Fruit fly (Drosophila melanogaster) whole organism, prepupa: Measurements from ENCODE around the gene CG13248.

Experiments
- Blimp-1 ChIP-seq: fragments of 200-800 bp; sonication (Bioruptor generic); optimal IDR thresholded peaks from 3 replicates; lab custom pipeline; 2017; ENCODE audit warnings: missing biosample characterization, missing genetic modification characterization, mild to moderate bottlenecking, moderate library complexity, missing genetic modification reagents
- CG10631 ChIP-seq: fragments of 200-800 bp; sonication (Bioruptor generic); optimal IDR thresholded peaks from 2 replicates; lab custom pipeline; 2016; ENCODE audit warnings: missing biosample characterization, missing genetic modification characterization
- CG10669 ChIP-seq: fragments of 200-800 bp; sonication (Bioruptor generic); optimal IDR thresholded peaks from 3 replicates; lab custom pipeline; 2018; ENCODE audit warnings: missing biosample characterization, mild to moderate bottlenecking, missing genetic modification characterization, moderate library complexity
- CG11762 ChIP-seq: fragments of 200-800 bp; sonication (Bioruptor generic); optimal IDR thresholded peaks from 3 replicates; lab custom pipeline; 2016; ENCODE audit warnings: missing biosample characterization, missing genetic modification characterization; ENCODE audit not compliant: insufficient read depth
- CG11902 ChIP-seq: fragments of 200-800 bp; sonication (Bioruptor generic); optimal IDR thresholded peaks from 3 replicates; lab custom pipeline; 2016; ENCODE audit warnings: missing biosample characterization, missing genetic modification characterization
- CG1621 ChIP-seq: fragments of 200-800 bp; sonication (Bioruptor generic); optimal IDR thresholded peaks from 3 replicates; lab custom pipeline; 2018; ENCODE audit warnings: missing biosample characterization, mild to moderate bottlenecking, missing genetic modification characterization
- CG16779 ChIP-seq: fragments of 200-800 bp; sonication (Bioruptor generic); optimal IDR thresholded peaks from 3 replicates; lab custom pipeline; 2017; ENCODE audit warnings: missing biosample characterization, mild to moderate bottlenecking, missing genetic modification characterization
- CG3032 ChIP-seq: fragments of 200-800 bp; optimal IDR thresholded peaks from 2 replicates; lab custom pipeline; 2019; ENCODE audit warnings: missing biosample characterization, mild to moderate bottlenecking, missing genetic modification characterization, moderate library complexity
- CG32006 ChIP-seq: fragments of 200-800 bp; sonication (Bioruptor generic); optimal IDR thresholded peaks from 3 replicates; lab custom pipeline; 2017; ENCODE audit warnings: missing biosample characterization, mild to moderate bottlenecking, missing genetic modification characterization
- CG3919 ChIP-seq: fragments of 200-800 bp; sonication (Bioruptor generic); optimal IDR thresholded peaks from 3 replicates; lab custom pipeline; 2016; ENCODE audit warnings: missing biosample characterization, missing genetic modification characterization
- CG4318 ChIP-seq: fragments of 200-800 bp; sonication (Bioruptor generic); optimal IDR thresholded peaks from 3 replicates; lab custom pipeline; 2017; ENCODE audit warnings: missing biosample characterization, mild to moderate bottlenecking, missing genetic modification characterization
- CG6163 ChIP-seq: fragments of 200-800 bp; sonication (Bioruptor generic); IDR thresholded peaks from 3 replicates; pipeline ENCODE4 v1.3.6; 2022; ENCODE audit warnings: missing biosample characterization, missing genetic modification characterization
- CG6276 ChIP-seq: fragments of 200-800 bp; sonication (Bioruptor generic); optimal IDR thresholded peaks from 2 replicates; lab custom pipeline; 2017; ENCODE audit warnings: missing biosample characterization, mild to moderate bottlenecking, missing genetic modification characterization
- CG6792 ChIP-seq: fragments of 200-800 bp; sonication (Bioruptor generic); optimal IDR thresholded peaks from 3 replicates; lab custom pipeline; 2016; ENCODE audit warnings: missing biosample characterization, missing genetic modification characterization
- CG6808 ChIP-seq: fragments of 200-800 bp; sonication (Bioruptor generic); optimal IDR thresholded peaks from 3 replicates; lab custom pipeline; 2017; ENCODE audit warnings: missing biosample characterization, missing genetic modification characterization, mild to moderate bottlenecking, moderate library complexity, missing genetic modification reagents
- CG8119 ChIP-seq: fragments of 200-800 bp; sonication (Bioruptor generic); IDR thresholded peaks from 3 replicates; pipeline ENCODE4 v1.3.6; 2022; ENCODE audit warnings: missing biosample characterization, missing genetic modification characterization
- CG8319 ChIP-seq: fragments of 200-800 bp; sonication (Bioruptor generic); optimal IDR thresholded peaks from 3 replicates; lab custom pipeline; 2016; ENCODE audit warnings: missing biosample characterization, missing genetic modification characterization
- CG8632 ChIP-seq: fragments of 200-800 bp; sonication (Bioruptor generic); optimal IDR thresholded peaks from 3 replicates; lab custom pipeline; 2016; ENCODE audit warnings: missing biosample characterization, missing genetic modification characterization
- Eip78C ChIP-seq: fragments of 200-800 bp; sonication (Bioruptor generic); peaks from one replicate; lab custom pipeline; 2016; ENCODE audit warnings: missing biosample characterization, missing genetic modification characterization
- Eip93F ChIP-seq: fragments of 200-800 bp; sonication (Bioruptor generic); optimal IDR thresholded peaks from 2 replicates; lab custom pipeline; 2016; ENCODE audit warnings: missing biosample characterization, mild to moderate bottlenecking, missing genetic modification characterization
- Ets96B ChIP-seq: fragments of 200-800 bp; optimal IDR thresholded peaks from 2 replicates; lab custom pipeline; 2019; ENCODE audit warnings: missing biosample characterization, mild to moderate bottlenecking, missing genetic modification characterization, moderate library complexity
- Gug ChIP-seq: fragments of 200-800 bp; sonication (Bioruptor generic); IDR thresholded peaks from 2 replicates; pipeline ENCODE4 v1.3.6; 2022; ENCODE audit warnings: missing biosample characterization, missing genetic modification characterization
- Hr38 ChIP-seq: sonication (Bioruptor generic); optimal IDR thresholded peaks from 2 replicates; lab custom pipeline; 2016; ENCODE audit warnings: missing biosample characterization, missing genetic modification characterization
- Hr4 ChIP-seq: fragments of 200-800 bp; sonication (Bioruptor generic); optimal IDR thresholded peaks from 3 replicates; lab custom pipeline; 2016; ENCODE audit warnings: missing biosample characterization, missing genetic modification characterization
- Met ChIP-seq: fragments of 200-800 bp; sonication (Bioruptor generic); optimal IDR thresholded peaks from 3 replicates; lab custom pipeline; 2016; ENCODE audit warnings: missing biosample characterization, missing genetic modification characterization
- Sox102F ChIP-seq: fragments of 200-800 bp; sonication (Bioruptor generic); optimal IDR thresholded peaks from 2 replicates; lab custom pipeline; 2016; ENCODE audit warnings: missing biosample characterization, mild to moderate bottlenecking, missing genetic modification characterization
- Sox14 ChIP-seq: fragments of 200-800 bp; sonication (Bioruptor generic); optimal IDR thresholded peaks from 3 replicates; lab custom pipeline; 2016; ENCODE audit warnings: missing biosample characterization, missing genetic modification characterization
- achi ChIP-seq: fragments of 200-800 bp; sonication (Bioruptor generic); optimal IDR thresholded peaks from 3 replicates; lab custom pipeline; 2016; ENCODE audit warnings: missing biosample characterization, missing genetic modification characterization
- acj6 ChIP-seq: fragments of 200-800 bp; sonication (Bioruptor generic); optimal IDR thresholded peaks from 3 replicates; lab custom pipeline; 2016; ENCODE audit warnings: missing biosample characterization, missing genetic modification characterization
- cyc ChIP-seq: fragments of 200-800 bp; sonication (Bioruptor generic); optimal IDR thresholded peaks from 3 replicates; lab custom pipeline; 2016; ENCODE audit warnings: missing biosample characterization, missing genetic modification characterization
- dac ChIP-seq: fragments of 200-800 bp; sonication (Bioruptor generic); optimal IDR thresholded peaks from 2 replicates; lab custom pipeline; 2017; ENCODE audit warnings: missing biosample characterization, mild to moderate bottlenecking, missing genetic modification characterization
- eg ChIP-seq: fragments of 200-800 bp; sonication (Bioruptor generic); IDR thresholded peaks from 3 replicates; pipeline ENCODE4 v1.3.6; 2022; ENCODE audit warnings: missing biosample characterization, missing genetic modification characterization
- esn ChIP-seq: fragments of 200-800 bp; sonication (Bioruptor generic); optimal IDR thresholded peaks from 2 replicates; lab custom pipeline; 2016; ENCODE audit warnings: missing biosample characterization, mild to moderate bottlenecking, missing genetic modification characterization, moderate library complexity
- fd59A ChIP-seq: fragments of 200-800 bp; sonication (Bioruptor generic); optimal IDR thresholded peaks from 2 replicates; lab custom pipeline; 2017; ENCODE audit warnings: missing biosample characterization, mild to moderate bottlenecking, missing genetic modification characterization, missing genetic modification reagents
- fd85E ChIP-seq: fragments of 200-800 bp; sonication (Bioruptor generic); optimal IDR thresholded peaks from 3 replicates; lab custom pipeline; 2016; ENCODE audit warnings: missing biosample characterization, missing genetic modification characterization
- fkh ChIP-seq: fragments of 200-800 bp; sonication (Bioruptor generic); optimal IDR thresholded peaks from 3 replicates; lab custom pipeline; 2017; ENCODE audit warnings: missing biosample characterization, mild to moderate bottlenecking, missing genetic modification characterization, moderate library complexity
- lz ChIP-seq: fragments of 200-800 bp; sonication (Bioruptor generic); optimal IDR thresholded peaks from 3 replicates; lab custom pipeline; 2016; ENCODE audit warnings: missing biosample characterization, missing genetic modification characterization
- net ChIP-seq: fragments of 200-800 bp; sonication (Bioruptor generic); optimal IDR thresholded peaks from 3 replicates; lab custom pipeline; 2016; ENCODE audit warnings: missing biosample characterization, missing genetic modification characterization
- pdm3 ChIP-seq: fragments of 200-800 bp; sonication (Bioruptor generic); optimal IDR thresholded peaks from 3 replicates; lab custom pipeline; 2016; ENCODE audit warnings: missing biosample characterization, missing genetic modification characterization
- salr ChIP-seq, 2 experiments: fragments of 200-800 bp; sonication (Bioruptor generic); optimal IDR thresholded peaks; 3 replicates each; lab custom pipeline; 2016 to 2018; ENCODE audit warnings: missing biosample characterization in 2 of 2, missing genetic modification characterization in 2 of 2, mild to moderate bottlenecking in 1 of 2
- spab ChIP-seq: fragments of 200-800 bp; sonication (Bioruptor generic); optimal IDR thresholded peaks from 2 replicates; lab custom pipeline; 2017; ENCODE audit warnings: missing biosample characterization, mild to moderate bottlenecking, missing genetic modification characterization, missing genetic modification reagents
- svp ChIP-seq: fragments of 200-800 bp; sonication (Bioruptor generic); peaks from one replicate; lab custom pipeline; 2016; ENCODE audit warnings: missing biosample characterization, missing genetic modification characterization
- topi ChIP-seq: fragments of 200-800 bp; sonication (Bioruptor generic); optimal IDR thresholded peaks from 3 replicates; lab custom pipeline; 2016; ENCODE audit warnings: missing biosample characterization, missing genetic modification characterization
- vri ChIP-seq: fragments of 200-800 bp; sonication (Bioruptor generic); optimal IDR thresholded peaks from 3 replicates; lab custom pipeline; 2016; ENCODE audit warnings: missing biosample characterization, mild to moderate bottlenecking, missing genetic modification characterization

The CG13248 gene

dm6 chr3L:20413304-20413703 lies 2.9 kb upstream of the CG13248 start, which contains the start of gene zye:
zye (plus strand) TSS chr3L:20413604.
- no peak for TF ChIP-seq pdm3 (GFP tag; lab: Kevin White, UChicago)
- no peak for TF ChIP-seq CG3032 (tag; lab: Kevin White, UChicago)
- TF ChIP-seq acj6, result no peak
- TF ChIP-seq fd85E (GFP tag; lab: Kevin White, UChicago), result no peak
- TF ChIP-seq dac (GFP tag; lab: Kevin White, UChicago), result no peak
- no peak for TF ChIP-seq CG8632 (GFP tag; lab: Kevin White, UChicago)
- TF ChIP-seq Eip78C (GFP tag; lab: Kevin White, UChicago), result no peak
- no peak for TF ChIP-seq salr (GFP tag; optimal IDR thresholded peaks at IDR 0.05; lab: Kevin White, UChicago)
- TF ChIP-seq CG10669, result no peak
- no peak for TF ChIP-seq CG32006 (GFP tag; lab: Kevin White, UChicago)
- TF ChIP-seq CG6808 (GFP tag; lab: Kevin White, UChicago), result no peak
- no peak for TF ChIP-seq Gug (GFP tag; lab: Robert Waterston, UW)

dm6 chr3L:20410780-20411179 lies 414 bp upstream of the CG13248 start:
- no peak for TF ChIP-seq CG6276 (GFP tag; lab: Kevin White, UChicago)
- TF ChIP-seq CG11762 (GFP tag; lab: Kevin White, UChicago), result no peak
- no peak for TF ChIP-seq CG8119
- TF ChIP-seq CG32006 (GFP tag; lab: Kevin White, UChicago), result no peak
- TF ChIP-seq CG6163 (GFP tag; lab: Robert Waterston, UW), result no peak
- no peak for TF ChIP-seq fkh (GFP tag; lab: Kevin White, UChicago)
- no peak for TF ChIP-seq Gug (GFP tag; lab: Robert Waterston, UW)
- no peak for TF ChIP-seq net (GFP tag; lab: Kevin White, UChicago)
- peak; percentile 47 for TF ChIP-seq Eip78C (GFP tag; lab: Kevin White, UChicago)
- peak; percentile 2 for TF ChIP-seq vri (GFP tag; lab: Kevin White, UChicago)
- peak; percentile 22 for TF ChIP-seq svp

DNA sequence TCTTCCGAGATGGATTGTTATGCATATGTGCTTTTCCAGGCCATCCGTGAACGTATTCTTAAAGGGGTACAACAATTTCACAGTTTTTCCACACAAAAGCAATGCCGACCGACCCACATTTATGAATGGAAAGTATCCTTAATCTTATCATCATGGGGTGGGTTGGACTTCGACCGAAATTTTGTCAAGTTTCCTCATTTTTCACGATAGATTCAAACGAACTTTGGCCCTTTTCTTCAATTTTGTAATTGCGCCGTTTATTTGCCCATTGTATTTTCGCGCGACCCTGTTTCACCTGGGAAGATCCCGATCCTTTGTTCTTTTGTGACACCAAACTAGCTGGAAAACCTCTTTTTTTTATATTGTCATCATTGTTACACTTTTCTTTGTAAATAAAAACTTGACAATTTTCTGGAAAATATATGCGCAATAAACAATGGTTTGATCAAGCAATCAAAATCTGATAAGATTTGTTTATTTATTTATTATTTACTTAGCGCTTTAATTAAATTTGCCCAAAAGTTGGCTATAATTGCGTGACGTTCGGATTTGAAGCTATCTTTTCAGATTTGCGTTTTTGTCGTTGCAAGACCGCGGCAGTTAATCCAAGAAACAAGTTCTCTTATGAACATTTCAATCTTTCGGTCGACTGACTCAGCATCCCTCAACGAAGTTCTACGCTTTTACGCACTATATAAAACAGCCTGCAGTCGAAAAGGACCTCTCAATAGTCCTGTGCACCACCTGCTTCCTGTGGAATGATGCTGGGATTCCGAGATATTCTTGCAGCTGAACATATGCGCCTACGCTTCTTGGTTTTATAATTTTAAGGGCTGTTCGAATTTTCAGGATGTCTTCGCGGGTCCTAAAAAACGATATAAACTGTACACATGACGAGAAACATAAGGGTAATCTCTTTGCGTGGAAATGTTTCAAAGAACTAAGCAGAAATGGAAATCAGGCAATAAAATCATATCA lies 4.1 kb downstream of the CG13248 start:
- no peak for TF ChIP-seq eg (GFP tag; lab: Robert Waterston, UW)
- no peak for TF ChIP-seq Hr38 (GFP tag; lab: Kevin White, UChicago)
- no peak for TF ChIP-seq cyc (GFP tag; lab: Kevin White, UChicago)
- TF ChIP-seq CG11762 (GFP tag; lab: Kevin White, UChicago), result no peak
- no peak for TF ChIP-seq CG1621 (tag; lab: Kevin White, UChicago)
- TF ChIP-seq topi, result no peak
- no peak for TF ChIP-seq Eip93F (GFP tag; lab: Kevin White, UChicago)
- TF ChIP-seq CG8319 (GFP tag; lab: Kevin White, UChicago), result no peak
- no peak for TF ChIP-seq CG6792 (GFP tag; lab: Kevin White, UChicago)
- TF ChIP-seq CG10631 (GFP tag; lab: Kevin White, UChicago), result no peak
- TF ChIP-seq fd59A (GFP tag; lab: Kevin White, UChicago), result no peak
- TF ChIP-seq CG4318 (GFP tag; lab: Kevin White, UChicago), result no peak
- TF ChIP-seq Ets96B, result no peak
- peak; percentile 55 for TF ChIP-seq Eip78C (GFP tag; lab: Kevin White, UChicago)
- TF ChIP-seq CG3919 (GFP tag; lab: Kevin White, UChicago), result no peak
- TF ChIP-seq Sox14, result peak; percentile 34
- TF ChIP-seq Met (GFP tag; lab: Kevin White, UChicago), result peak; percentile 8
- TF ChIP-seq Gug (GFP tag; lab: Robert Waterston, UW), result no peak
- TF ChIP-seq svp, result peak; percentile 62
- TF ChIP-seq salr (GFP tag; optimal IDR thresholded peaks at IDR 0.05; lab: Kevin White, UChicago), result no peak
- no peak for TF ChIP-seq Blimp-1
- peak; percentile 97 for TF ChIP-seq fkh (GFP tag; lab: Kevin White, UChicago)
- no peak for TF ChIP-seq fd85E (GFP tag; lab: Kevin White, UChicago)
- no peak for TF ChIP-seq CG8119
- no peak for TF ChIP-seq Sox102F (GFP tag; lab: Kevin White, UChicago)
- no peak for TF ChIP-seq lz (GFP tag; lab: Kevin White, UChicago)
- TF ChIP-seq esn (GFP tag; lab: Kevin White, UChicago), result no peak
- TF ChIP-seq CG11902, result no peak
- TF ChIP-seq CG6276 (GFP tag; lab: Kevin White, UChicago), result no peak
- TF ChIP-seq CG6163 (GFP tag; lab: Robert Waterston, UW), result no peak
- TF ChIP-seq spab (GFP tag; lab: Kevin White, UChicago), result no peak
- no peak for TF ChIP-seq CG16779 (tag; lab: Kevin White, UChicago)
- no peak for TF ChIP-seq Hr4 (GFP tag; lab: Kevin White, UChicago)
- no peak for TF ChIP-seq achi (GFP tag; lab: Kevin White, UChicago)
